Fruit fly (Drosophila melanogaster): ENCODE data around the gene gudu.

The gudu gene

DNA sequence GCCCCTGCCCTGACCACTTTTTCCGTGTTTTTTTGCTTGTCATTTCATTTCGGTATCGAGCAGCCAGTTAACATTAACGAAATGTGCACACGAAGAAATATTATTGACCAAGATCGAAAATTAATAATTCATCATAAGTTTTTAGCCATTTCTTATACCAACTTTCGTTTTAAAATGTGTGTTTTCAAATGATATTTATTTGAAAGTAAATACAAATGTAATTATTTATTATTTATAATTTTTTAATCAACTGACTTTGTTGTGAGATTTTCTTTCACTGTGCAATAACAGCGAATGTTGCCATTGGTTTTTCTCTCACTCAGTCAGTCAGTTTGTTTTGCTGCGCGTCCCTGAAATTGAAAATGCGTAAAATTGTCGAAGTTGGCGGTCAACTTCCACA is 7.5 kb downstream of the gudu start (continued):
- TF ChIP-seq salm (tag; optimal IDR thresholded peaks at IDR 0.05) (peak; percentile 46), lab (GFP tag; optimal IDR thresholded peaks at IDR 0.05) (peak; percentile 75), CG10366 (GFP tag; IDR thresholded peaks at IDR 0.05) (peak; percentile 50; the same call in 1 of the 2 replicates), stc (GFP tag; IDR thresholded peaks at IDR 0.05) (0 out of 2 replicates have a peak, but pooled peaks have one; percentile 33), Hr51 (GFP tag; optimal IDR thresholded peaks at IDR 0.05) (peak in 1 of 2 experiments; percentile 90), CG15601 (tag; optimal IDR thresholded peaks at IDR 0.05) (peak; percentile 22), CG13775 (GFP tag; optimal IDR thresholded peaks at IDR 0.05) (peak; percentile 38), CG13296 (GFP tag; optimal IDR thresholded peaks at IDR 0.05) (peak; percentile 62), Rx (GFP tag; IDR thresholded peaks at IDR 0.05) (no peak), CG14050 (GFP tag; IDR thresholded peaks at IDR 0.05) (peak; percentile 31; the same call in 1 of the 3 replicates), CG17385 (GFP tag; optimal IDR thresholded peaks at IDR 0.05) (peak; percentile 50), ind (GFP tag; optimal IDR thresholded peaks at IDR 0.05) (peak; percentile 49), sens-2 (GFP tag; IDR thresholded peaks at IDR 0.05) (no peak), HmgZ (tag; optimal IDR thresholded peaks at IDR 0.05) (no peak), Sox102F (GFP tag; optimal IDR thresholded peaks at IDR 0.05) (peak; percentile 86), tgo (GFP tag; IDR thresholded peaks at IDR 0.05) (peak; percentile 73; the same call in 2 of the 3 replicates), br (optimal IDR thresholded peaks at IDR 0.05) (no peak), Nf-YC (tag; optimal IDR thresholded peaks at IDR 0.05) (peak; percentile 35), so (GFP tag; IDR thresholded peaks at IDR 0.05) (0 out of 3 replicates have a peak, but pooled peaks have one; percentile 52), Chrac-16 (GFP tag; optimal IDR thresholded peaks at IDR 0.05) (no peak), CG3847 (GFP tag; IDR thresholded peaks at IDR 0.05) (peak; percentile 33; the same call in 1 of the 2 replicates), chinmo (GFP tag; IDR thresholded peaks at IDR 0.05; ENCODE audit: partially characterized antibody) (no peak), az2 (GFP tag; optimal IDR thresholded peaks at IDR 0.05) (peak; percentile 49), bigmax (GFP tag; optimal IDR thresholded peaks at IDR 0.05) (no peak), CG10979 (tag; optimal IDR thresholded peaks at IDR 0.05) (peak; percentile 44), CG7839 (tag; optimal IDR thresholded peaks at IDR 0.05) (peak; percentile 75), Oli (tag; optimal IDR thresholded peaks at IDR 0.05) (peak; percentile 65), CG2712 (tag; optimal IDR thresholded peaks at IDR 0.05) (peak; percentile 70), CG9932 (GFP tag; IDR thresholded peaks at IDR 0.05) (peak; percentile 53), CG8944 (GFP tag; optimal IDR thresholded peaks at IDR 0.05) (no peak), luna (GFP tag; optimal IDR thresholded peaks at IDR 0.05) (no peak), Fer1 (GFP tag; optimal IDR thresholded peaks at IDR 0.05) (peak; percentile 69), gcm (GFP tag; optimal IDR thresholded peaks at IDR 0.05) (peak; percentile 54), oc (tag; optimal IDR thresholded peaks at IDR 0.05) (peak; percentile 52), wdn (GFP tag; IDR thresholded peaks at IDR 0.05) (no peak), NfI (GFP tag; optimal IDR thresholded peaks at IDR 0.05) (peak; percentile 59), Blimp-1 (GFP tag; optimal IDR thresholded peaks at IDR 0.05) (peak; percentile 50), sqz (GFP tag; optimal IDR thresholded peaks at IDR 0.05) (peak; percentile 56), Dref (GFP tag; IDR thresholded peaks at IDR 0.05) (no peak), Vsx1 (GFP tag; optimal IDR thresholded peaks at IDR 0.05) (peak; percentile 23), Ptx1 (GFP tag; IDR thresholded peaks at IDR 0.05) (peak; percentile 83), Hr78 (GFP tag; optimal IDR thresholded peaks at IDR 0.05) (peak in 1 of 2 experiments; percentile 36), CG10267 (tag; optimal IDR thresholded peaks at IDR 0.05) (peak; percentile 48), gem (tag; optimal IDR thresholded peaks at IDR 0.05) (peak; percentile 84), fd3F (GFP tag; optimal IDR thresholded peaks at IDR 0.05) (peak; percentile 58), Xrp1 (GFP tag; IDR thresholded peaks at IDR 0.05) (peak; percentile 58), sob (GFP tag; IDR thresholded peaks at IDR 0.05) (peak; percentile 58; the same call in 1 of the 2 replicates), CG12391 (tag; optimal IDR thresholded peaks at IDR 0.05) (peak; percentile 75), CG15514 (GFP tag; optimal IDR thresholded peaks at IDR 0.05) (peak; percentile 25), CG43689 (GFP tag; IDR thresholded peaks at IDR 0.05) (0 out of 2 replicates have a peak, but pooled peaks have one; percentile 14)

Measured in whole organism, embryonic.